Worm (Caenorhabditis elegans) whole organism, L3 larva: ENCODE measurements around the gene mmcm-1.

Experiments used
- ama-1 ChIP-seq: fragments of 150-350 bp; optimal IDR thresholded peaks from 2 replicates; lab custom pipeline; 2018
- egl-27 ChIP-seq: sonication (generic microtip); optimal IDR thresholded peaks from 4 replicates; lab custom pipeline; 2017; ENCODE audit warnings: missing biosample characterization, missing genetic modification reagents, missing genetic modification characterization
- unc-62 ChIP-seq: fragments of 150-350 bp; sonication (generic microtip); optimal IDR thresholded peaks from 4 replicates; lab custom pipeline; 2014; ENCODE audit warnings: missing biosample characterization, missing genetic modification reagents, missing genetic modification characterization

DNA sequence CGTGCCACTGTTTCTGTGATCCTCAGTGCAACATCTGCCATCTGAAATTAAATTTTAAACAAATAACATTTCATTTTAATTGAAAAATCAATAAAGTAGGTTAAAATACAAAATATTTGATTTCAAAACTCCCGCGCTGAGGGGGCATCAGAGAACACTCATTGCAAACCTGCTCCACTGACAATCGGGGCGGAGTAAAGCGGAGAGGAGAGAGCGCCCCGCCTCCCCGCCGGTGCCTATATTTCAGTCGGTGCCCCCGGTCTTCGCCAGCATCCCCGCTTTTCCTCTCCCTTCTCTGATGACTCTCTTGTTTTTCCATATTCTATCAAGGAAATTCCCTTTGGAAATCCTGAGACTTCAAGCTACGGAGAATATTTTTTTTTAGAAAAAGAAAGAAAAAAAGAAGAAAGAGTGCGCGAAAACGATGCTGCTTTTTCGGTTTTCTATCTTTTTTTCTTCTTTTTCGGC is 44.5 kb downstream of the mmcm-1 start, which contains the start of gene brc-1:
- TF ChIP-seq egl-27 (tag; lab: Kevin White, UChicago), result no peak
- TF ChIP-seq ama-1 (lab: Kevin White, UChicago), result peak; percentile 97
- TF ChIP-seq unc-62 (GFP tag; lab: Kevin White, UChicago), result peak; percentile 18
